Fruit fly (Drosophila melanogaster) whole organism: ENCODE results near the gene wuho.

ENCODE experiments used
- CG8478 ChIP-seq: fragments of >200 bp; optimal IDR thresholded peaks from 2 replicates; lab custom pipeline; 2018; ENCODE audit warnings: inconsistent platforms
- EcR ChIP-seq, 2 experiments: fragments of >200 bp; optimal IDR thresholded peaks; 2 replicates each; lab custom pipeline; 2017; ENCODE audit warnings: missing biosample characterization in 2 of 2, missing genetic modification characterization in 2 of 2, missing genetic modification reagents in 2 of 2
- psq ChIP-seq: fragments of >200 bp; optimal IDR thresholded peaks from 2 replicates; lab custom pipeline; 2017

- TF ChIP-seq psq (lab: Kevin White, UChicago) (no peak), CG8478 (lab: Kevin White, UChicago) (no peak), EcR (GFP tag; optimal IDR thresholded peaks at IDR 0.05; lab: Kevin White, UChicago) (no peak)
Measured at dm6 chrX:6294243-6294642, 6.3 kb downstream of the wuho start, which contains the start of gene CG15892.
